Worm (Caenorhabditis elegans): Measurements from ENCODE around the gene ify-1.

ce11 chrII:5047279-5047678 lies 7.7 kb downstream of the ify-1 start:
- TF ChIP-seq fkh-10 (GFP tag; optimal IDR thresholded peaks at IDR 0.05) (no peak), unc-62 (GFP tag; optimal IDR thresholded peaks at IDR 0.05) (no peak), fos-1 (tag; optimal IDR thresholded peaks at IDR 0.05) (no peak)
